Fruit fly (Drosophila melanogaster) ovary, adult (tissue): ENCODE results near the gene Or67d.

Source experiments
- CG17801 ChIP-seq: fragments of 200-800 bp; optimal IDR thresholded peaks from 2 replicates; lab custom pipeline; 2019; ENCODE audit warnings: missing biosample characterization, mild to moderate bottlenecking, missing genetic modification characterization, moderate library complexity; ENCODE audit not compliant: partially characterized antibody

Gene Or67d

DNA sequence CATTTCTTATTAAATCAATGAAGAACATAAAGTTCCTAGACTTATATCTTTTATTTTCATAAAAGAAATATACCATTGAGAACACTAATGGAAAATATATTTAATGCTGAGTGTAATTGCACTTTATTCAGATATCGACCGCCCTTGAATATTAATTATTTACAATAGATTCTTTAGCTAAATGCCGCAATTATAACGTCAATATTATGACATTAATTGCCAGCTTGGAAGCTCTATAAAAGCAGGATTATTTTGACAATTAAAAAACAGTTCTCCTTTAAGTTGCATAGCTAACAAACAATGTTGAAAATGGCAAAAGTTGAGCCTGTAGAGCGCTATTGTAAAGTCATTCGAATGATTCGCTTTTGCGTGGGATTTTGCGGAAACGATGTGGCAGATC lies at the start of gene Or67d:
Or67d (plus strand) TSS at position 301 of the 400 bp plus-strand sequence.
- no peak for TF ChIP-seq CG17801 (GFP tag; lab: Kevin White, UChicago)

DNA sequence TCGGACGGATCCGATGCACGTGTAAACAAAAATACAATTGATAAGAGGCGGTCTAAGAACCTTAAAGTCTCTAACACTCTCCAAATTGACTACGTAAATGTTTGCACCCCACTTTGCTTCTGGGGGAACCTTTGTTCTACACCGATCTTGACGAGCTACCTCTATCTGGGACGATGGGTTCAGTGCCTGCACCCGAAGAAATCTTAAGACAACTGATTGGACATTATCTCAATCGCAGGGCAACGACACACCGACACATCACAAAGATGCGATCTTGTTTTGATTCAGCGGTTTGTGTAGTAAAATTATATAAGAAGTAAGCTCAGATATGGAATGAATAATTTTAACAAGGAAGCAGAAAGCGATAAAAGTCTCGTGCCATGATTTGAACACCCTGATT lies 49.6 kb upstream of the Or67d start:
- no peak for TF ChIP-seq CG17801 (GFP tag; lab: Kevin White, UChicago)

DNA sequence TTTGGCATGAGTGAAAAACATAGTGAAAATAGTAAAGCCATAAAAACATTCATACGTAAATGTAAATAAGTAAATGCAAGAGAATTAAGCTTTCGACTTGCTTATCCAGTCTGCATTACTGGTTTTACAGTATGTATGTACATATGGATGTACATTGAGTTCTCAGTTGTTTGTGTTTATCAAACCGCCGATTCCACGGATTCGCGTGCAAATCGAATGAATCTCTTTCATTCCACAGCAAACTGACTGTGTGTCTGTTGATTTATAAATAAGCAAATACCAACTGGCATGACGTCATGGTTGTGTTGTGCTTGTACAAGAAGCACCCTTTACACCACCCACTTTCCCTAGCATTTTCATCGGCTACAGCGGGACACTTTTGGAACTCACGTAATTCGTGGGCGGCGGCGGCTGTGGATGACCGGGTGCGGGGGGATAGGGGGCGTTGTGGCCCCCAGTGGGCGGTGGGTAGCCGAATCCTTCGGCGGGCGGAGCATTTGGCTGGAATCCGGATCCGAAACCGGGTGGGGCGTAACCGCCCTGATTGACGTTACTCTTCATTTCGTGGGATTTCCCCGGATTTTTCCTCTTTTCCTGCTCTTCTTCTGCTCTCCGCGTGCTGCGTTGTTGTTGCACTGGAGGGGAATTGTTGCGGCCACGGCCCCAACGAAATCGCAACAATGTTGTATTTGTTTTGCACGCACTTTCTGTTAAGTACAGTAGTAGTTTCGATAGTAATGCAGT lies 48.4 kb upstream of the Or67d start:
- no peak for TF ChIP-seq CG17801 (GFP tag; lab: Kevin White, UChicago)

DNA sequence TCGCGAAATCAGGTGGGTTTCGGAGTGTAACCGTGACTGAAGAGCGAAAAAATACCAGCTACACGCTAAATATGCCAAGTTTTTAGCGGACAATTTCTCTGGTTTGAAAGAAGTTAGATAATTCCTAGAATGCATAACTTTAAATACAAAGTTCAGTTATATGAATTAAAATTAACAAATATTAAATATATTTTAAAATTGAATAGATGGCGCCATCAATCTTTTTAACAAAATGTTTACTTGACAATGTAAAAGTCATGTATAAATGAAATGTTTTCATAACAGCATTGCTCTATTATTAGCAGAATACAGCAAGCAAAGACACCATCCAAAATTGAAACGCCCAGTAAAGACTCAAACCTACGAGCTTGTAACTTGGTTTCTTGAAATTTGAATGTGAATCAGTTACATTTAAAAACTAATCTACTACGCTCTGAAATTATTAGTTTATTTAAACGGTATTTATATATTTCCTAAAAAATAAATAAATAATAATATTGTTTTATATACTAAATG lies 47.7 kb upstream of the Or67d start, which contains the start of gene scramb1:
scramb1 (minus strand) TSS at position 27 of the 516 bp plus-strand sequence.
- no peak for TF ChIP-seq CG17801 (GFP tag; lab: Kevin White, UChicago)

DNA sequence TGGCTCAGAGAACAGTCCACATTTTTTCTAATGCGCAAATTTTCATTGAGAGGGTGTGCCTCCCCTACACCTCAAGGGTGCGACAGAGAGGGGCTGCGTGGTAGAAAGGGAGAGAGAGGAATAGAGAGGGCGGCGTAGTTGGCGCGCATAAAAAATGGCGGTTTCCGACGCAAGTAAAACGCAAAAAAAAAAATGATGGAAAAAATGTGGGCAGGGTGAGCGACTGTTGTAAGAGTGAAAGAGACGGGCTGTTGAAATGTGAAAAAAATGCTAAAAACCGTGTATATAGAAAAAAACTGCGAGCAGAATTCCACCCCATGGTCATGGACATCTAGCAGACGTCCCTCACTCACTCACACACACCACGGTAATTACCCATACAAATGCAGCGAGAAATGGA lies 46.9 kb upstream of the Or67d start:
- no peak for TF ChIP-seq CG17801 (GFP tag; lab: Kevin White, UChicago)

DNA sequence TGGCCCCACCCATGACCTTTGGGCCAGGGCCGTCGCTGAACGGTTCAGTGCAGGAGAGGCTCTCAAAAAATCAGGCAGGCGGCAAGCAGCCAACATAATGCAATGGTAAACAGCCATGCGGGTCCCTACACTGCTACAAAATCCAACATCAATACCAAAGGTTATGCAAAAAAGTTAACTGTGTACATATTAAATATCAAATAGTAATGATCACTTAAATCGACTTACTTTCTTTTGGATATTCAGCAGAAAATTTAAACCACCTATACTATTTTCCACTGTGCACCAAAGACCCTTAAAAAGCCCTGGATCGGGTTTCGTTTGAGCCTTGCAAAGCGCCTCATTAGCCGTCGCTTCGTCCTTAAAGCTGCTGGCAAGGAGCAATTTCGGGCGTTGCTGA lies 45.9 kb upstream of the Or67d start:
- TF ChIP-seq CG17801 (GFP tag; lab: Kevin White, UChicago): no peak

DNA sequence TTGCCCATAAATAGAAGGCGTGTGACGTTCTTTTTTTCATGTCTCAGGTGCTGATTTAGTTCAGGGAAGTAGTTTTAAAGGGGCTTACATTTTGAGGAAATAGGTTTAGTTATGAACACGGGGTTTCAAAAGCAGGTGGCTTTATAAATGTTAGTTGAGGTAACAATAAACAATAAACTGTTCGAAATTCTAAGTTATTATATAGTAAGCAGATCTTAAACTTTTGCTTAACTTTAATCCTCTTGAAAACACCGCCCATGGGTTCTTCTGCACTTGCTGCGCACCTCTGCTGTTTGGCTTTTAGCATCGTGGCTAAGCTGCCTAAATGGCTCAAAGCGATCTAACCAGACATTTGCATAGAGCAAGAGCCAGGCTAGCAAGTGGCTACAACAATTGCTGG lies 42.5 kb upstream of the Or67d start:
- no peak for TF ChIP-seq CG17801 (GFP tag; lab: Kevin White, UChicago)

DNA sequence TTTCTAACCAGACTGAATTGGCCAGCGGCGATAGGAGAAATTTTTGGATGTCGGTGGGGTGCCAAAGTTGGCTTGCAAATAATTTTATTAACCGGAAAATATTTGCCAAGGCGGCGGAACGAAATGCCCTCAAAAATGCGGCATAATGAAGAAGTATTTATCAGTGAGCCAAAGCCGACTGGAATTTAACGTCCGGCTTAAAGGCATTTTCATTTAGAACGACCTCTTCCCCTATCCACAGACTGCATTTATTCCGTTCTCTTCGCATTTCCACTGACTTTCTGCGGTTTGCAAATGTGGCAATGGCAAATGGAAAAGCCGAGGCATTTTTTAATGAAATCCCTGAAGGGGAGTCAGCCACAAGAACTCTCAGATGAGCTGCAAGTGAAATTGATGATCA lies 40.0 kb upstream of the Or67d start:
- no peak for TF ChIP-seq CG17801 (GFP tag; lab: Kevin White, UChicago)

DNA sequence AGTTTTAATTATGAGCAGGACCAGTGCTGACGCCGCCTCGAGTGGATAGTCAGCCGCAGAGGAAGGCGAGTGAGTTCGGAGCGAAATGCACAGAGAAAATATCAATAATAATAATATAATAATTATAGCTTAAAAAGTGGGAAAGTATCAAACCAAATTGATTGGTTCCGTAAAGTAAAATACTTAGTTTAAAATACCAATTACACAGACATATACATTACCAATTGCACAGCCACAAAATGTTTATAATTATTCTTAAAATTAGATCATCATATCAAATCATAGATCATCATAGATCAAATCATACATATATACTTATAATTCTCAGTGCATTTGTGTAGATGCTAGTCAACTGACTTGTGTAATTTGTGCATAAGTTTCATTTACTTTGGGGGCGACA lies 34.5 kb upstream of the Or67d start:
- no peak for TF ChIP-seq CG17801 (GFP tag; lab: Kevin White, UChicago)

DNA sequence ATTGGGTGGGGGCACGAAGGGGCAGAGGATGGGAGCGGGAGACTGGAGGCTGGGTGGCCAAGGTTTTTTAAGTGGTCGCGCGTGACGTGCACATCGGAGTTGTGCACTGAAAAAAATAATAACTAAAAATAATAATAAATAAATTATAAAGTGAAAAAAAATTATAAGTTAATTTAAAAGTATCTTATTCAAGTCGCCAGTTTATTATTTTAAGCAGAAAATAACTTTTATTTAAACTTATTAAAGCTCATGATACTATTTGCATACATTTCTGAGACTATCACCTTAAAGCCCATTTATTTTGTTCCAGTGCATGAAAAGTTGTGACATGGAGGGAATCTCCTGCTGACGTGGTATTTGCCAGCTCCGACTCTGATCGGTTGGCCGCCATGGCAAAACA lies 30.8 kb upstream of the Or67d start:
- TF ChIP-seq CG17801 (GFP tag; lab: Kevin White, UChicago): no peak

DNA sequence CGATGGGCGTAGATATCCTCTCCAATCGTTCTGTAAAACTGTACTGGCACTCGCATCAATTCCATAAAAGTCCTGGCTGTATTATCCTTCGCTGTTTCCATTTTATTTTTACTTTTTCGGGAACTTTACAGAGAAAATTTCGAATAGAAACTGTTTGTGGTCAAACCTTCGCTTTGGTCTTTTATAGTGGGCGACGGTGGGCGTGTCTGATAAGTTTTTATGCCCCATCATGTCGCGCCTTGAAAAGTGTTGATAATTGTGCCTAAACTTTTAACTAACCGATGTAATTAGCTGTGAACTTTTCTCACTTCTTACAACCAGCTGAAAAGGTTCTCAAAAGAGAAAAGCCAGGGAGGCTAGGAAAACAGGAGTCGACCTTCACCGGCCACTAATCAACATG lies 28.4 kb upstream of the Or67d start, which contains the start of gene Or67c:
Or67c (minus strand) TSS at position 101 of the 400 bp plus-strand sequence.
- TF ChIP-seq CG17801 (GFP tag; lab: Kevin White, UChicago): no peak

DNA sequence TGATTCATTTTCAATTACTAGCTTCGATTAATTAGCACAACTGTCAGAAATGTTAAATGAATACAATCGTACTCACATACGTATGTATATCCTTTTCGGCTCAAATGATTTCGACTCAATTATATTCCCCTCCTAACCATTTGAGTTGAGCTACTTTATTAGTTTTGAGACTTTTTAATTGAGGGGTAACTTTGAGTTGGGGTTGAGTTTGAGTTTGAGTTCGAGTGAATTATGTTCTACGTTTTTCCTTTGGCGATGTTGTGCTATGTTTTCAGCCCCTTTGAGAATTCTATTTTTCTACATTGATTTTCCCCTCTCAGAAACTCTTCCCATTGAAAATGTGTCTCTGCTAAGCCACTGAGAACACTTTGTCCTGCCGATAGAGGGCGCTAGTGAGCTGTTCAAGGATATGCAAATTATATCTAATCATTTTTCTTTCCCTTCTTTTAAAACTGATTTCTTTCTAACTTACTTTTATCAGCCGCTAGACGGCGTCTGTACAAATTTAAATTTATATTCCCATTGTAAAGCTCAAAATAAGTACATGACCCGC lies 26.7 kb upstream of the Or67d start:
- TF ChIP-seq CG17801 (GFP tag; lab: Kevin White, UChicago): no peak

DNA sequence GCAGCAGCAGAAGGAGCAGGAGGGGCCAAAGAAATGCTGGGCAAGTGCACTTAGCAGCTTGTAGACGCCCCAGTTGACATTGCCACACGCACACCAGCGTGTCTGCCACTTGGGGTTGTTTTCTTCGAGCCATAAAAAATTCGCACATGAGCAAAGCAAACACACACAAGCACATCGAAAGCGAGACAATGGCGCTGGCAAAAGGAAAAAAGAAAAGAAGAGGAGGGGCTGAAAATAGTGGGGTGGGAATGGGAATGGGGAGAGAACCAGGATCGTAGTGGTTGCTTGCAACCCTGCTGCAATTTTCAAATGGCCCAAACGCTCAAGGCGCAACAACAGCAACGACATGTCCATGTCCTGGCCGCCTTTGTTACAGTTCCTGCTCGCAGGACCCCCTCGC lies 25.9 kb upstream of the Or67d start:
- no peak for TF ChIP-seq CG17801 (GFP tag; lab: Kevin White, UChicago)

DNA sequence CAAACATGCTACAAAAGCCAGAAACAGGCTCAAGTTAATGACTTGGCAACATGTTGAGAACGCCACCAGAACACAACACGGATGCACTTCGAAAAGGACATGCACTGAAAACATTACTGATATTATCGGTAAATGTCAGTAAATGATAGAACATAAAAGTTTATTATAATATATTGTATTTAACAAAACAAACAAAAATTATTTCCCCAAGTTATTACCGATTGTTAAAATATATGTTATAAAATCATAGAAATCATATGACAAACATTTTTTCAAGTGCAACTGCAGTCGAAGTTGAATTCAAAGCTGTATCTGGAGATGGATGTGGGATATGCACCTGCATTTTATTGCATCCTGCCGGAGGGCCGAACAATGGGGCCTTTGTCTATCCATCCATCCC lies 25.4 kb upstream of the Or67d start:
- no peak for TF ChIP-seq CG17801 (GFP tag; lab: Kevin White, UChicago)

DNA sequence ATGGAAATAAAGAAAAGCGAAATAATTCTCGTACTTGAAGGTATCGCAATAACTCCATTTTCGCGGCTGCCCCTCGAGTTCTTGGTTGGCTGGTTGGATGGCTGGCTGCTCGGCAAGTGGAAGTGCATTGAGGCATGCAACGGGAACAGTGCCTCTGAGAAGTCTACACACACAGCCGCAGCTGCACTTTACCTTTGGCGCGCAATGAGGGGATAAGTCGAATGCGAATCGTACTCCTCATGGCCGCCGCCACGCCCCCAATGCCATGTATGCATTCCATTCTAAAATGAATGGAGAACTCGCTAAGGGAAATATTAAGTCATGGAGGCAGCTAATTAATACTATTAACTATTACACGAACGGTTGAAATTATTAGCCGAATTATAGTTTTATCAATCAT lies 23.2 kb upstream of the Or67d start:
- no peak for TF ChIP-seq CG17801 (GFP tag; lab: Kevin White, UChicago)

DNA sequence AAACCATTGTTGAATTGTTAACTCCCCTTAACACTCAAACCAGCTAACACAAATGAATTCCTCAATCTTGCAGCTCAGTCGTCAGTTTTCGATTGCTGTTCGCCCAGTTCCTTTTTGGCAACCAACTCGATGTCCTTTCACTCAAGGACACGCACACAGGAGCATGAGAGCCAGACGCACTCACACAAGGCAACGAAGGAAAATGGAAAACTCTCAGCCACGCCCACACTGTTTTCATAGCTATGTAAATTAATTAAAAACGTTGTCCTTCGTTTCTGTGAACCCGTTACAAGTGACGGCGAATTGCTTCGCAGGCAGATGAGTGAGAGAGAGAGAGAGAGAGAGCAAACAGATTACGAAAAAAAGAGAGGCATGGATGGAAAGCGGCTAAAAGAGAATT lies 18.9 kb upstream of the Or67d start:
- TF ChIP-seq CG17801 (GFP tag; lab: Kevin White, UChicago): no peak
